Worm (Caenorhabditis elegans) whole organism, L2 larva: ENCODE measurements around the gene T26A5.2.

ENCODE experiments used
- ZK546.5 ChIP-seq: sonication (generic microtip); optimal IDR thresholded peaks from 2 replicates; lab custom pipeline; 2017; ENCODE audit warnings: missing biosample characterization, missing genetic modification characterization
- ama-1 ChIP-seq: fragments of 150-350 bp; optimal IDR thresholded peaks from 2 replicates; lab custom pipeline; 2018; ENCODE audit warnings: inconsistent platforms
- ceh-16 ChIP-seq: fragments of 150-350 bp; optimal IDR thresholded peaks from 2 replicates; lab custom pipeline; 2014; ENCODE audit warnings: missing biosample characterization, missing genetic modification characterization
- ceh-82 ChIP-seq: fragments of 150-350 bp; optimal IDR thresholded peaks from 2 replicates; lab custom pipeline; 2014; ENCODE audit warnings: missing biosample characterization, missing genetic modification characterization
- dmd-4 ChIP-seq: sonication (generic microtip); optimal IDR thresholded peaks from 2 replicates; lab custom pipeline; 2017; ENCODE audit warnings: missing biosample characterization, missing genetic modification characterization
- egl-27 ChIP-seq: sonication (generic microtip); optimal IDR thresholded peaks from 3 replicates; lab custom pipeline; 2017; ENCODE audit warnings: missing biosample characterization, missing genetic modification reagents, missing genetic modification characterization
- nhr-23 ChIP-seq: fragments of 150-350 bp; optimal IDR thresholded peaks from 2 replicates; lab custom pipeline; 2014; ENCODE audit warnings: missing biosample characterization, missing genetic modification reagents, missing genetic modification characterization
- nhr-237 ChIP-seq: fragments of 150-350 bp; optimal IDR thresholded peaks from 2 replicates; lab custom pipeline; 2014; ENCODE audit warnings: missing biosample characterization, missing genetic modification characterization
- nhr-6 ChIP-seq: fragments of 150-350 bp; optimal IDR thresholded peaks from 2 replicates; lab custom pipeline; 2014; ENCODE audit warnings: missing biosample characterization, missing genetic modification characterization
- nhr-77 ChIP-seq: fragments of 150-350 bp; optimal IDR thresholded peaks from 2 replicates; lab custom pipeline; 2014; ENCODE audit warnings: missing biosample characterization, missing genetic modification characterization
- peb-1 ChIP-seq: fragments of 150-350 bp; optimal IDR thresholded peaks from 2 replicates; lab custom pipeline; 2014; ENCODE audit warnings: missing biosample characterization, missing genetic modification characterization
- snpc-4 ChIP-seq: fragments of 150-350 bp; optimal IDR thresholded peaks from 2 replicates; lab custom pipeline; 2014; ENCODE audit warnings: missing biosample characterization, missing genetic modification characterization

- TF ChIP-seq snpc-4 (no peak), peb-1 (tag; lab: Kevin White, UChicago) (no peak), nhr-237 (no peak), egl-27 (tag; lab: Kevin White, UChicago) (no peak), ceh-16 (tag; lab: Kevin White, UChicago) (no peak), nhr-6 (tag; lab: Kevin White, UChicago) (no peak), dmd-4 (tag; lab: Kevin White, UChicago) (no peak), ama-1 (lab: Kevin White, UChicago) (no peak), nhr-23 (tag; lab: Kevin White, UChicago) (no peak), ZK546.5 (tag; lab: Kevin White, UChicago) (no peak), ceh-82 (tag; lab: Kevin White, UChicago) (no peak), nhr-77 (tag; lab: Kevin White, UChicago) (no peak)
Observed at ce11 chrIII:6418254-6418653, 48.9 kb upstream of the T26A5.2 start.
